Fruit fly (Drosophila melanogaster) whole organism, embryonic: ENCODE measurements around the gene Spps.

ENCODE experiments used
- Atf3 ChIP-seq: fragments of 200-800 bp; sonication (Bioruptor generic); optimal IDR thresholded peaks from 3 replicates; lab custom pipeline; 2016; ENCODE audit warnings: missing biosample characterization, missing genetic modification characterization
- Atf6 ChIP-seq: fragments of 200-800 bp; sonication (Bioruptor generic); IDR thresholded peaks from 2 replicates; pipeline ENCODE4 v1.3.6; 2022; ENCODE audit warnings: missing biosample characterization, missing genetic modification characterization
- CG10147 ChIP-seq: fragments of 200-800 bp; sonication (Bioruptor generic); optimal IDR thresholded peaks from 2 replicates; lab custom pipeline; 2019; ENCODE audit warnings: missing biosample characterization, mild to moderate bottlenecking, missing genetic modification characterization, moderate library complexity
- CG10321 ChIP-seq: fragments of 200-800 bp; sonication (Bioruptor generic); IDR thresholded peaks from 2 replicates; pipeline ENCODE4 v1.3.6; 2022; ENCODE audit warnings: missing biosample characterization, missing genetic modification characterization
- CG10431 ChIP-seq: fragments of 200-800 bp; sonication (Bioruptor generic); optimal IDR thresholded peaks from 3 replicates; lab custom pipeline; 2018; ENCODE audit warnings: missing biosample characterization, mild to moderate bottlenecking, missing genetic modification characterization
- CG11560 ChIP-seq: fragments of 200-800 bp; sonication (Bioruptor generic); IDR thresholded peaks from 3 replicates; pipeline ENCODE4 v1.3.6; 2022; ENCODE audit warnings: missing biosample characterization, missing genetic modification characterization
- CG13296 ChIP-seq: fragments of 200-800 bp; sonication (Bioruptor generic); optimal IDR thresholded peaks from 3 replicates; lab custom pipeline; 2018; ENCODE audit warnings: missing biosample characterization, mild to moderate bottlenecking, missing genetic modification characterization
- CG14710 ChIP-seq: fragments of 200-800 bp; sonication (Bioruptor generic); optimal IDR thresholded peaks from 3 replicates; lab custom pipeline; 2019; ENCODE audit warnings: missing biosample characterization, mild to moderate bottlenecking, missing genetic modification characterization, moderate library complexity
- CG15073 ChIP-seq: fragments of 200-800 bp; sonication (Bioruptor generic); optimal IDR thresholded peaks from 2 replicates; lab custom pipeline; 2016; ENCODE audit warnings: missing biosample characterization, missing genetic modification characterization
- CG15269 ChIP-seq: fragments of 200-800 bp; sonication (Bioruptor generic); optimal IDR thresholded peaks from 2 replicates; lab custom pipeline; 2018; ENCODE audit warnings: missing biosample characterization, mild to moderate bottlenecking, missing genetic modification characterization, moderate library complexity
- CG1792 ChIP-seq: fragments of 200-800 bp; sonication (Bioruptor generic); optimal IDR thresholded peaks from 2 replicates; lab custom pipeline; 2016; ENCODE audit warnings: missing biosample characterization, missing genetic modification characterization
- CG32772 ChIP-seq: fragments of 200-800 bp; sonication (Bioruptor generic); IDR thresholded peaks from 2 replicates; pipeline ENCODE4 v1.3.6; 2022; ENCODE audit warnings: missing biosample characterization, missing genetic modification characterization
- CG7357 ChIP-seq: fragments of 200-800 bp; sonication (Bioruptor generic); IDR thresholded peaks from 3 replicates; pipeline ENCODE4 v1.3.6; 2022; ENCODE audit warnings: missing biosample characterization, missing genetic modification characterization
- CG7372 ChIP-seq: fragments of 200-800 bp; sonication (Bioruptor generic); IDR thresholded peaks from 2 replicates; pipeline ENCODE4 v1.3.6; 2022; ENCODE audit warnings: missing biosample characterization, missing genetic modification characterization
- CG9437 ChIP-seq: fragments of 200-800 bp; sonication (Bioruptor generic); optimal IDR thresholded peaks from 2 replicates; lab custom pipeline; 2018; ENCODE audit warnings: missing biosample characterization, mild to moderate bottlenecking, missing genetic modification characterization
- Chrac-16 ChIP-seq: fragments of 200-800 bp; sonication (Bioruptor generic); optimal IDR thresholded peaks from 3 replicates; lab custom pipeline; 2016; ENCODE audit warnings: missing biosample characterization, missing genetic modification characterization
- Dek ChIP-seq: fragments of 200-800 bp; sonication (Bioruptor generic); optimal IDR thresholded peaks from 3 replicates; lab custom pipeline; 2019; ENCODE audit warnings: missing biosample characterization, mild to moderate bottlenecking, missing genetic modification characterization, moderate library complexity
- Dll ChIP-seq: fragments of 200-800 bp; sonication (Bioruptor generic); IDR thresholded peaks from 4 replicates; pipeline ENCODE4 v1.3.6; 2022; ENCODE audit warnings: missing biosample characterization, missing genetic modification characterization; ENCODE audit not compliant: partially characterized antibody
- H2.0 ChIP-seq: fragments of 200-800 bp; sonication (Bioruptor generic); IDR thresholded peaks from 2 replicates; pipeline ENCODE4 v1.3.6; 2022; ENCODE audit warnings: missing biosample characterization, missing genetic modification characterization
- Hey ChIP-seq: fragments of 200-800 bp; sonication (Bioruptor generic); optimal IDR thresholded peaks from 3 replicates; lab custom pipeline; 2018; ENCODE audit warnings: missing biosample characterization, mild to moderate bottlenecking, missing genetic modification characterization
- HmgZ ChIP-seq: fragments of 200-800 bp; sonication (Bioruptor generic); optimal IDR thresholded peaks from 2 replicates; lab custom pipeline; 2018; ENCODE audit warnings: missing biosample characterization, mild to moderate bottlenecking, missing genetic modification characterization
- Hr3 ChIP-seq: fragments of 200-800 bp; sonication (Bioruptor generic); optimal IDR thresholded peaks from 3 replicates; lab custom pipeline; 2016; ENCODE audit warnings: missing biosample characterization, missing genetic modification characterization
- Lpt ChIP-seq: fragments of >200 bp; optimal IDR thresholded peaks from 2 replicates; lab custom pipeline; 2018; ENCODE audit warnings: missing biosample characterization, missing genetic modification characterization
- Nf-YA ChIP-seq: fragments of 200-800 bp; sonication (Bioruptor generic); IDR thresholded peaks from 2 replicates; pipeline ENCODE4 v1.3.6; 2022; ENCODE audit warnings: missing biosample characterization, missing genetic modification characterization
- Tbp ChIP-seq: fragments of >200 bp; optimal IDR thresholded peaks from 2 replicates; lab custom pipeline; 2018; ENCODE audit warnings: missing biosample characterization, missing genetic modification characterization
- Vsx1 ChIP-seq: fragments of 200-800 bp; sonication (Bioruptor generic); optimal IDR thresholded peaks from 2 replicates; lab custom pipeline; 2017; ENCODE audit warnings: missing biosample characterization, mild to moderate bottlenecking, missing genetic modification characterization, missing genetic modification reagents
- corto ChIP-seq: fragments of 200-800 bp; sonication (Bioruptor generic); optimal IDR thresholded peaks from 2 replicates; lab custom pipeline; 2016; ENCODE audit warnings: missing biosample characterization, mild to moderate bottlenecking, missing genetic modification characterization, moderate library complexity
- crp ChIP-seq, 2 experiments: fragments of 200-800 bp; sonication (Bioruptor generic); optimal IDR thresholded peaks; 2 replicates in 1 of 2; 3 replicates in 1 of 2; lab custom pipeline; 2017; ENCODE audit warnings: missing biosample characterization in 2 of 2, missing genetic modification characterization in 2 of 2, mild to moderate bottlenecking in 1 of 2, moderate library complexity in 1 of 2
- cwo ChIP-seq: fragments of 200-800 bp; sonication (Bioruptor generic); optimal IDR thresholded peaks from 3 replicates; lab custom pipeline; 2017; ENCODE audit warnings: missing biosample characterization, missing genetic modification characterization, mild to moderate bottlenecking, moderate library complexity, missing genetic modification reagents
- da ChIP-seq: fragments of 200-800 bp; sonication (Bioruptor generic); optimal IDR thresholded peaks from 2 replicates; lab custom pipeline; 2016; ENCODE audit warnings: missing biosample characterization, missing genetic modification characterization
- danr ChIP-seq: fragments of 200-800 bp; sonication (Bioruptor generic); IDR thresholded peaks from 2 replicates; pipeline ENCODE4 v1.3.6; 2022; ENCODE audit warnings: missing biosample characterization, missing genetic modification characterization
- dysf ChIP-seq: fragments of 200-800 bp; sonication (Bioruptor generic); IDR thresholded peaks from 3 replicates; pipeline ENCODE4 v1.3.6; 2022; ENCODE audit warnings: missing biosample characterization, missing genetic modification characterization
- ftz-f1 ChIP-seq: fragments of 200-800 bp; sonication (Bioruptor generic); optimal IDR thresholded peaks from 2 replicates; lab custom pipeline; 2016; ENCODE audit warnings: missing biosample characterization, missing genetic modification characterization
- ham ChIP-seq: fragments of 200-800 bp; sonication (Bioruptor generic); IDR thresholded peaks from 2 replicates; pipeline ENCODE4 v1.3.6; 2022; ENCODE audit warnings: missing biosample characterization, missing genetic modification characterization
- jing ChIP-seq: fragments of 200-800 bp; sonication (Bioruptor generic); optimal IDR thresholded peaks from 2 replicates; lab custom pipeline; 2018; ENCODE audit warnings: missing biosample characterization, mild to moderate bottlenecking, missing genetic modification characterization
- kni ChIP-seq: fragments of 200-800 bp; sonication (Bioruptor generic); optimal IDR thresholded peaks from 3 replicates; lab custom pipeline; 2017; ENCODE audit warnings: mild to moderate bottlenecking, missing biosample characterization, missing genetic modification reagents, missing genetic modification characterization
- lilli ChIP-seq: fragments of 200-800 bp; sonication (Bioruptor generic); optimal IDR thresholded peaks from 3 replicates; lab custom pipeline; 2016; ENCODE audit warnings: missing biosample characterization, missing genetic modification characterization
- lmd ChIP-seq: fragments of 200-800 bp; sonication (Bioruptor generic); IDR thresholded peaks from 2 replicates; pipeline ENCODE4 v1.3.6; 2022; ENCODE audit warnings: missing biosample characterization, missing genetic modification characterization
- oc ChIP-seq: fragments of 200-800 bp; sonication (Bioruptor generic); optimal IDR thresholded peaks from 2 replicates; lab custom pipeline; 2018; ENCODE audit warnings: missing biosample characterization, mild to moderate bottlenecking, missing genetic modification characterization, moderate library complexity
- odd ChIP-seq: fragments of 200-800 bp; sonication (Bioruptor generic); optimal IDR thresholded peaks from 2 replicates; lab custom pipeline; 2017; ENCODE audit warnings: missing biosample characterization, mild to moderate bottlenecking, missing genetic modification characterization
- org-1 ChIP-seq: fragments of 200-800 bp; sonication (Bioruptor generic); optimal IDR thresholded peaks from 2 replicates; lab custom pipeline; 2017; ENCODE audit warnings: missing biosample characterization, missing genetic modification characterization
- otp ChIP-seq: fragments of 200-800 bp; sonication (Bioruptor generic); IDR thresholded peaks from 3 replicates; pipeline ENCODE4, ENCODE4 v1.3.6; 2022; ENCODE audit warnings: missing biosample characterization, missing genetic modification characterization
- p53 ChIP-seq: fragments of 200-800 bp; sonication (Bioruptor generic); optimal IDR thresholded peaks from 2 replicates; lab custom pipeline; 2016; ENCODE audit warnings: missing biosample characterization, missing genetic modification characterization
- pb ChIP-seq: fragments of 200-800 bp; sonication (Bioruptor generic); optimal IDR thresholded peaks from 3 replicates; lab custom pipeline; 2016; ENCODE audit warnings: missing biosample characterization, missing genetic modification characterization
- pzg ChIP-seq: fragments of 200-800 bp; sonication (Bioruptor generic); optimal IDR thresholded peaks from 3 replicates; lab custom pipeline; 2018; ENCODE audit warnings: missing biosample characterization, mild to moderate bottlenecking, missing genetic modification characterization, moderate library complexity
- salm ChIP-seq: fragments of 200-800 bp; sonication (Bioruptor generic); optimal IDR thresholded peaks from 2 replicates; lab custom pipeline; 2018; ENCODE audit warnings: missing biosample characterization, mild to moderate bottlenecking, missing genetic modification characterization
- sd ChIP-seq: fragments of 200-800 bp; sonication (Bioruptor generic); optimal IDR thresholded peaks from 3 replicates; lab custom pipeline; 2018; ENCODE audit warnings: missing biosample characterization, mild to moderate bottlenecking, missing genetic modification characterization, moderate library complexity
- tll ChIP-seq, 2 experiments: fragments of 200-800 bp in 1 of 2; fragments of >200 bp in 1 of 2; sonication (Bioruptor generic) in 1 of 2; optimal IDR thresholded peaks; 2 replicates each; lab custom pipeline; 2017 to 2019; ENCODE audit warnings: missing biosample characterization in 2 of 2, missing genetic modification characterization in 2 of 2, mild to moderate bottlenecking in 1 of 2, moderate library complexity in 1 of 2
- trem ChIP-seq: fragments of 200-800 bp; optimal IDR thresholded peaks from 3 replicates; lab custom pipeline; 2019; ENCODE audit warnings: missing biosample characterization, mild to moderate bottlenecking, missing genetic modification characterization, moderate library complexity
- twi ChIP-seq: fragments of 200-800 bp; optimal IDR thresholded peaks from 2 replicates; lab custom pipeline; 2019; ENCODE audit warnings: missing biosample characterization, mild to moderate bottlenecking, missing genetic modification characterization, moderate library complexity
- tx ChIP-seq: fragments of 200-800 bp; sonication (Bioruptor generic); optimal IDR thresholded peaks from 2 replicates; lab custom pipeline; 2016; ENCODE audit warnings: missing biosample characterization, missing genetic modification characterization
- yki ChIP-seq: fragments of >200 bp; optimal IDR thresholded peaks from 3 replicates; lab custom pipeline; 2018

Spps gene

dm6 chr3R:24271071-24271470 lies 44.3 kb upstream of the Spps start, which contains the start of gene jar (continued):
- TF ChIP-seq Chrac-16, result no peak
- TF ChIP-seq CG7357, result no peak
- TF ChIP-seq HmgZ (tag; lab: Kevin White, UChicago), result peak; percentile 68
- TF ChIP-seq Tbp (GFP tag; lab: Kevin White, UChicago), result no peak
- TF ChIP-seq jing (GFP tag; lab: Kevin White, UChicago), result no peak
- no peak for TF ChIP-seq CG32772
- TF ChIP-seq CG15269 (tag; lab: Kevin White, UChicago), result peak; percentile 50
- TF ChIP-seq CG13296 (GFP tag; lab: Kevin White, UChicago), result peak; percentile 16
- TF ChIP-seq trem (tag; lab: Kevin White, UChicago), result peak; percentile 84
- TF ChIP-seq Atf3, result no peak
- TF ChIP-seq twi (tag; lab: Kevin White, UChicago), result no peak
- peak; percentile 24 for TF ChIP-seq salm (tag; lab: Kevin White, UChicago)
- peak; percentile 42 for TF ChIP-seq CG10431
- TF ChIP-seq lilli, result peak; percentile 12
- no peak for TF ChIP-seq ham (GFP tag; lab: Robert Waterston, UW)
- TF ChIP-seq CG14710, result peak; percentile 71
- no peak for TF ChIP-seq CG15073
- peak; percentile 92 for TF ChIP-seq Dll
- TF ChIP-seq oc (tag; lab: Kevin White, UChicago), result peak; percentile 49
- peak; percentile 33 for TF ChIP-seq org-1 (GFP tag; lab: Kevin White, UChicago)
- peak; percentile 28 for TF ChIP-seq pb (GFP tag; lab: Kevin White, UChicago)
- peak; percentile 92 to 100 for TF ChIP-seq crp (GFP tag; optimal IDR thresholded peaks at IDR 0.05; lab: Kevin White, UChicago)
- TF ChIP-seq corto (GFP tag; lab: Kevin White, UChicago), result no peak
- peak in 1 of 2 experiments; percentile 7 for TF ChIP-seq tll (GFP tag; optimal IDR thresholded peaks at IDR 0.05; lab: Kevin White, UChicago)
- TF ChIP-seq da (GFP tag; lab: Kevin White, UChicago), result no peak
- TF ChIP-seq Hr3, result no peak
- TF ChIP-seq H2.0 (GFP tag; lab: Robert Waterston, UW), result no peak
- TF ChIP-seq Hey, result peak; percentile 21
- TF ChIP-seq cwo, result no peak
- no peak for TF ChIP-seq Lpt (GFP tag; lab: Kevin White, UChicago)
- no peak for TF ChIP-seq danr (GFP tag; lab: Robert Waterston, UW)
- TF ChIP-seq CG11560, result no peak
- no peak for TF ChIP-seq CG9437 (GFP tag; lab: Kevin White, UChicago)
- TF ChIP-seq ftz-f1 (GFP tag; lab: Kevin White, UChicago), result no peak
- TF ChIP-seq pzg (GFP tag; lab: Kevin White, UChicago), result peak; percentile 97
- no peak for TF ChIP-seq dysf (GFP tag; lab: Robert Waterston, UW)
- TF ChIP-seq Vsx1 (GFP tag; lab: Kevin White, UChicago), result peak; percentile 12
- no peak for TF ChIP-seq Nf-YA
- TF ChIP-seq CG7372 (GFP tag; lab: Robert Waterston, UW), result no peak
- TF ChIP-seq yki, result no peak
- TF ChIP-seq Atf6 (GFP tag; lab: Robert Waterston, UW), result peak; percentile 56; the same call in 1 of the 2 replicates
- TF ChIP-seq p53 (GFP tag; lab: Kevin White, UChicago), result no peak
- no peak for TF ChIP-seq tx (GFP tag; lab: Kevin White, UChicago)
- TF ChIP-seq sd, result peak; percentile 48
- peak; percentile 62 for TF ChIP-seq kni (GFP tag; lab: Kevin White, UChicago)
- TF ChIP-seq odd (GFP tag; lab: Kevin White, UChicago), result peak; percentile 22
- TF ChIP-seq lmd (GFP tag; lab: Robert Waterston, UW), result 0 out of 2 replicates have a peak, but pooled peaks have one; percentile 9
- no peak for TF ChIP-seq CG1792 (GFP tag; lab: Kevin White, UChicago)
- peak; percentile 25 for TF ChIP-seq Dek
- peak; percentile 66 for TF ChIP-seq CG10147 (GFP tag; lab: Kevin White, UChicago)
- no peak for TF ChIP-seq CG10321
- peak; percentile 61; the same call in 1 of the 3 replicates for TF ChIP-seq otp (GFP tag; lab: Robert Waterston, UW)
